Worm (Caenorhabditis elegans) whole organism, midembryonic: ENCODE measurements around the gene srt-6.

ENCODE experiments used
- T22C8.4 ChIP-seq: fragments of 200-800 bp; sonication (Bioruptor generic); IDR thresholded peaks from 2 replicates; pipeline ENCODE4 v1.3.6; 2022; ENCODE audit warnings: missing genetic modification characterization, missing compliant biosample characterization
- cog-1 ChIP-seq: sonication (generic microtip); optimal IDR thresholded peaks from 2 replicates; lab custom pipeline; 2016; ENCODE audit warnings: missing genetic modification characterization, missing compliant biosample characterization
- flt-1 ChIP-seq: fragments of 200-800 bp; sonication (Bioruptor generic); IDR thresholded peaks from 2 replicates; pipeline ENCODE4 v1.3.6; 2022; ENCODE audit warnings: missing genetic modification characterization, missing compliant biosample characterization
- klf-2 ChIP-seq: fragments of 200-800 bp; sonication (Bioruptor generic); conservative IDR thresholded peaks from 2 replicates; pipeline ENCODE4 v1.3.6; 2022; ENCODE audit warnings: missing genetic modification reagents, missing genetic modification characterization, missing compliant biosample characterization
- med-1 ChIP-seq: sonication (generic microtip); optimal IDR thresholded peaks from 2 replicates; lab custom pipeline; 2017; ENCODE audit warnings: missing genetic modification characterization, mild to moderate bottlenecking, missing compliant biosample characterization, antibody characterized with exemption, missing genetic modification reagents; ENCODE audit not compliant: insufficient read depth
- ref-1 ChIP-seq: fragments of 200-800 bp; sonication (Bioruptor generic); conservative IDR thresholded peaks from 2 replicates; pipeline ENCODE4 v1.3.6; 2022; ENCODE audit warnings: missing genetic modification reagents, missing genetic modification characterization, missing compliant biosample characterization
- tab-1 ChIP-seq: fragments of 200-800 bp; sonication (Bioruptor generic); IDR thresholded peaks from 2 replicates; pipeline ENCODE4 v1.3.6; 2022; ENCODE audit warnings: missing genetic modification characterization, missing compliant biosample characterization
- ztf-23 ChIP-seq: fragments of 200-800 bp; sonication (Bioruptor generic); IDR thresholded peaks from 2 replicates; pipeline ENCODE4 v1.3.6; 2022; ENCODE audit warnings: missing genetic modification reagents, missing genetic modification characterization, missing compliant biosample characterization
- ztf-29 ChIP-seq: fragments of 200-800 bp; sonication (Bioruptor generic); IDR thresholded peaks from 2 replicates; pipeline ENCODE4 v1.3.6; 2022; ENCODE audit warnings: missing genetic modification reagents, missing genetic modification characterization, missing compliant biosample characterization

The srt-6 gene

ce11 chrV:7437985-7438384, 29.4 kb upstream of the srt-6 start, which contains the start of gene F25E5.16:
Gene F25E5.16, plus strand, starts transcription at chrV:7438285.
- TF ChIP-seq ztf-29 (GFP tag; lab: Robert Waterston, UW) (no peak), ztf-23 (GFP tag; lab: Robert Waterston, UW) (no peak), klf-2 (no peak), ref-1 (GFP tag; lab: Robert Waterston, UW) (no peak), flt-1 (GFP tag; lab: Robert Waterston, UW) (no peak), cog-1 (tag; lab: Kevin White, UChicago) (no peak), med-1 (GFP tag; lab: Kevin White, UChicago) (no peak), tab-1 (GFP tag; lab: Robert Waterston, UW) (no peak), T22C8.4 (GFP tag; lab: Robert Waterston, UW) (no peak)

- TF ChIP-seq tab-1 (GFP tag; lab: Robert Waterston, UW) (no peak), ztf-23 (GFP tag; lab: Robert Waterston, UW) (no peak), cog-1 (tag; lab: Kevin White, UChicago) (no peak), klf-2 (no peak), ztf-29 (GFP tag; lab: Robert Waterston, UW) (no peak), ref-1 (GFP tag; lab: Robert Waterston, UW) (no peak), flt-1 (GFP tag; lab: Robert Waterston, UW) (no peak), med-1 (GFP tag; lab: Kevin White, UChicago) (no peak), T22C8.4 (GFP tag; lab: Robert Waterston, UW) (no peak)
These were observed 28.9 kb upstream of the srt-6 start, which contains the start of gene F25E5.9 for ce11 chrV:7437538-7437937. Gene F25E5.9, minus strand, starts transcription at chrV:7437919.

- TF ChIP-seq klf-2 (no peak), ztf-23 (GFP tag; lab: Robert Waterston, UW) (no peak), ref-1 (GFP tag; lab: Robert Waterston, UW) (no peak), ztf-29 (GFP tag; lab: Robert Waterston, UW) (no peak), med-1 (GFP tag; lab: Kevin White, UChicago) (no peak), T22C8.4 (GFP tag; lab: Robert Waterston, UW) (no peak)
These were observed 28.3 kb upstream of the srt-6 start for ce11 chrV:7436911-7437310.

ce11 chrV:7436509-7436908, 27.9 kb upstream of the srt-6 start:
- TF ChIP-seq ztf-29 (GFP tag; lab: Robert Waterston, UW) (no peak), ref-1 (GFP tag; lab: Robert Waterston, UW) (no peak), med-1 (GFP tag; lab: Kevin White, UChicago) (no peak), klf-2 (no peak), ztf-23 (GFP tag; lab: Robert Waterston, UW) (no peak), flt-1 (GFP tag; lab: Robert Waterston, UW) (no peak), tab-1 (GFP tag; lab: Robert Waterston, UW) (no peak), cog-1 (tag; lab: Kevin White, UChicago) (no peak), T22C8.4 (GFP tag; lab: Robert Waterston, UW) (no peak)

ce11 chrV:7435376-7436204, 27.0 kb upstream of the srt-6 start, which contains the start of the genes ddo-2 and F25E5.8:
Gene ddo-2, minus strand, starts transcription at chrV:7435705.
Gene F25E5.8, plus strand, starts transcription at chrV:7435930.
- TF ChIP-seq T22C8.4 (GFP tag; lab: Robert Waterston, UW) (no peak), med-1 (GFP tag; lab: Kevin White, UChicago) (no peak), flt-1 (GFP tag; lab: Robert Waterston, UW) (no peak), ztf-23 (GFP tag; lab: Robert Waterston, UW) (no peak), cog-1 (tag; lab: Kevin White, UChicago) (no peak), klf-2 (no peak), tab-1 (GFP tag; lab: Robert Waterston, UW) (no peak)

ce11 chrV:7434805-7435363, 26.3 kb upstream of the srt-6 start:
- TF ChIP-seq ztf-29 (GFP tag; lab: Robert Waterston, UW) = no peak
- TF ChIP-seq klf-2 = no peak
- no peak for TF ChIP-seq ztf-23 (GFP tag; lab: Robert Waterston, UW)
- TF ChIP-seq ref-1 (GFP tag; lab: Robert Waterston, UW) = no peak
- TF ChIP-seq cog-1 (tag; lab: Kevin White, UChicago) = no peak
- TF ChIP-seq med-1 (GFP tag; lab: Kevin White, UChicago) = no peak
- TF ChIP-seq flt-1 (GFP tag; lab: Robert Waterston, UW) = no peak

- TF ChIP-seq T22C8.4 (GFP tag; lab: Robert Waterston, UW) = no peak
These were observed 24.0 kb upstream of the srt-6 start for ce11 chrV:7432441-7433146.

ce11 chrV:7431016-7431415, 22.4 kb upstream of the srt-6 start, which contains the start of gene srw-71:
Gene srw-71, minus strand, starts transcription at chrV:7431116.
- no peak for TF ChIP-seq ztf-29 (GFP tag; lab: Robert Waterston, UW)
- no peak for TF ChIP-seq med-1 (GFP tag; lab: Kevin White, UChicago)
- no peak for TF ChIP-seq ref-1 (GFP tag; lab: Robert Waterston, UW)
- TF ChIP-seq klf-2 = no peak
- no peak for TF ChIP-seq ztf-23 (GFP tag; lab: Robert Waterston, UW)
- TF ChIP-seq tab-1 (GFP tag; lab: Robert Waterston, UW) = no peak
- no peak for TF ChIP-seq T22C8.4 (GFP tag; lab: Robert Waterston, UW)
- TF ChIP-seq cog-1 (tag; lab: Kevin White, UChicago) = no peak
- TF ChIP-seq flt-1 (GFP tag; lab: Robert Waterston, UW) = no peak
